Worm (Caenorhabditis elegans): ENCODE measurements around the gene fat-3.

- TF ChIP-seq cog-1 (tag; optimal IDR thresholded peaks at IDR 0.05) (no peak), tab-1 (GFP tag; IDR thresholded peaks at IDR 0.05) (no peak)
These were observed 12.6 kb downstream of the fat-3 start, which contains the start of gene egl-20 for ce11 chrIV:9815432-9815831.
